Worm (Caenorhabditis elegans): Measurements from ENCODE around the gene eps-8.

eps-8 gene

ce11 chrIV:14883812-14884211, 4.5 kb downstream of the eps-8 start:
- TF ChIP-seq hlh-15 (tag; optimal IDR thresholded peaks at IDR 0.05), result no peak
- TF ChIP-seq pqm-1 (tag; optimal IDR thresholded peaks at IDR 0.05), result peak; percentile 11
- no peak for TF ChIP-seq unc-86 (tag; optimal IDR thresholded peaks at IDR 0.05)
- TF ChIP-seq T23F11.4 (GFP tag; optimal IDR thresholded peaks at IDR 0.05), result no peak
- no peak for TF ChIP-seq ceh-9 (tag; optimal IDR thresholded peaks at IDR 0.05)
- peak; percentile 44 for TF ChIP-seq elt-2 (tag; optimal IDR thresholded peaks at IDR 0.05)

- TF ChIP-seq ceh-6 (GFP tag; optimal IDR thresholded peaks at IDR 0.05) (no peak), odd-2 (tag; optimal IDR thresholded peaks at IDR 0.05) (no peak), pax-1 (tag; optimal IDR thresholded peaks at IDR 0.05) (no peak), ceh-48 (tag; optimal IDR thresholded peaks at IDR 0.05) (no peak), fkh-6 (tag; optimal IDR thresholded peaks at IDR 0.05) (no peak), ztf-16 (tag; optimal IDR thresholded peaks at IDR 0.05) (no peak), ceh-22 (tag; optimal IDR thresholded peaks at IDR 0.05) (no peak), ets-4 (tag; optimal IDR thresholded peaks at IDR 0.05) (no peak), zip-5 (tag; optimal IDR thresholded peaks at IDR 0.05) (no peak), pat-9 (tag; optimal IDR thresholded peaks at IDR 0.05) (no peak), K09A11.1 (tag; optimal IDR thresholded peaks at IDR 0.05; ENCODE audit: insufficient read depth) (no peak), ref-2 (tag; optimal IDR thresholded peaks at IDR 0.05) (no peak), ceh-19 (GFP tag; optimal IDR thresholded peaks at IDR 0.05) (no peak), tbx-7 (tag; optimal IDR thresholded peaks at IDR 0.05) (no peak), ceh-24 (tag; optimal IDR thresholded peaks at IDR 0.05) (no peak)
Observed at ce11 chrIV:14885584-14885983, 6.3 kb downstream of the eps-8 start.

- TF ChIP-seq pha-2 (tag; optimal IDR thresholded peaks at IDR 0.05), result no peak
- no peak for TF ChIP-seq ceh-30 (tag; optimal IDR thresholded peaks at IDR 0.05)
- no peak for TF ChIP-seq unc-42 (tag; optimal IDR thresholded peaks at IDR 0.05)
- no peak for TF ChIP-seq ceh-31 (tag; optimal IDR thresholded peaks at IDR 0.05)
- TF ChIP-seq sox-4 (tag; optimal IDR thresholded peaks at IDR 0.05), result no peak
- TF ChIP-seq pha-4 (tag; optimal IDR thresholded peaks at IDR 0.05), result no peak
- TF ChIP-seq pqm-1 (tag; optimal IDR thresholded peaks at IDR 0.05), result no peak
- no peak for TF ChIP-seq pros-1 (tag; optimal IDR thresholded peaks at IDR 0.05)
- no peak for TF ChIP-seq unc-55 (GFP tag; optimal IDR thresholded peaks at IDR 0.05)
- TF ChIP-seq sox-2 (GFP tag; IDR thresholded peaks at IDR 0.05), result no peak
- no peak for TF ChIP-seq elt-2 (tag; optimal IDR thresholded peaks at IDR 0.05)
- no peak for TF ChIP-seq sdc-2 (tag; optimal IDR thresholded peaks at IDR 0.05)
- TF ChIP-seq hlh-30 (tag; optimal IDR thresholded peaks at IDR 0.05; ENCODE audit: insufficient read depth), result no peak
- TF ChIP-seq hlh-6 (tag; optimal IDR thresholded peaks at IDR 0.05), result no peak
- no peak for TF ChIP-seq odd-2 (tag; optimal IDR thresholded peaks at IDR 0.05)
Observed at ce11 chrIV:14888889-14889664, 9.8 kb downstream of the eps-8 start.

ce11 chrIV:14890914-14891313, 11.6 kb downstream of the eps-8 start:
- TF ChIP-seq T23F11.4 (GFP tag; optimal IDR thresholded peaks at IDR 0.05) (no peak), unc-86 (tag; optimal IDR thresholded peaks at IDR 0.05) (no peak), K02D7.2 (tag; optimal IDR thresholded peaks at IDR 0.05) (no peak), elt-2 (tag; optimal IDR thresholded peaks at IDR 0.05) (no peak), fkh-6 (tag; optimal IDR thresholded peaks at IDR 0.05) (no peak), ets-4 (tag; optimal IDR thresholded peaks at IDR 0.05) (no peak), C08G9.2 (tag; optimal IDR thresholded peaks at IDR 0.05) (no peak)

Data from whole organism, late embryonic.